Worm (Caenorhabditis elegans) whole organism, L1 larva: ENCODE results near the gene srh-247.

ENCODE experiments used
- ceh-82 ChIP-seq, 3 experiments: fragments of 150-350 bp in 1 of 3; sonication (generic microtip) in 2 of 3; optimal IDR thresholded peaks; 2 replicates each; lab custom pipeline; 2014 to 2017; ENCODE audit warnings: missing biosample characterization in 3 of 3, missing genetic modification characterization in 3 of 3
- lin-39 ChIP-seq: fragments of 150-350 bp; optimal IDR thresholded peaks from 2 replicates; lab custom pipeline; 2014; ENCODE audit warnings: missing biosample characterization, missing genetic modification reagents, missing genetic modification characterization
- lsy-2 ChIP-seq, 2 experiments: fragments of 150-350 bp; optimal IDR thresholded peaks; 2 replicates each; lab custom pipeline; 2014; ENCODE audit warnings: missing biosample characterization in 2 of 2, missing genetic modification characterization in 2 of 2
- mab-9 ChIP-seq: fragments of 200-800 bp; sonication (Bioruptor generic); IDR thresholded peaks from 2 replicates; pipeline ENCODE4 v1.3.6; 2022; ENCODE audit warnings: missing genetic modification reagents, missing genetic modification characterization, missing compliant biosample characterization
- nhr-76 ChIP-seq: sonication (generic microtip); optimal IDR thresholded peaks from 2 replicates; lab custom pipeline; 2017; ENCODE audit warnings: missing biosample characterization, missing genetic modification characterization
- snpc-4 ChIP-seq: fragments of 150-350 bp; optimal IDR thresholded peaks from 2 replicates; lab custom pipeline; 2014; ENCODE audit warnings: missing biosample characterization, missing genetic modification characterization
- unc-62 ChIP-seq: fragments of 150-350 bp; optimal IDR thresholded peaks from 2 replicates; lab custom pipeline; 2014; ENCODE audit warnings: missing biosample characterization, missing genetic modification reagents, missing genetic modification characterization

DNA sequence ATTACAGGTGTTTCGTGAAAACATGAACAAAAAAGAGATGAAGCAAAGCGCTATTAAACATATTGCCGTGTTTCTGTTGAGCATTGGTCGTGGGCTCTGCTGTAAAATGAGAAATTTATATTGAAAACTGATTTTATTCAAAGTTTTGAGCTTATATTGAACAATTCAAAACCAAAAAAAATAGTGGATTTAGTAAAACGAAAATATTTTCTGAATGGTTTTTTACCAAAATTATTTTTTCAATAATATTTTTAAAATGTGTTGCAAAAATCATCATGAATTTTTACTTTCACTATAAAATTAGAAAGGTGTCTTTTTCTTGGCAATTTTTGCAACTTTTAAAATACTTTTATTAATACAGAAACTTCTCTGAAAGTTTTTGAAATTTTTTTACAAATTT lies 30.7 kb downstream of the srh-247 start, which contains the start of gene C31B8.7:
- no peak for TF ChIP-seq nhr-76
- no peak for TF ChIP-seq mab-9 (GFP tag; lab: Robert Waterston, UW)
- TF ChIP-seq ceh-82 (tag; optimal IDR thresholded peaks at IDR 0.05; lab: Kevin White, UChicago): no peak
- no peak for TF ChIP-seq snpc-4
- no peak for TF ChIP-seq lsy-2 (tag; optimal IDR thresholded peaks at IDR 0.05; lab: Kevin White, UChicago)
- no peak for TF ChIP-seq lin-39 (tag; lab: Kevin White, UChicago)
- no peak for TF ChIP-seq unc-62
